Fruit fly (Drosophila melanogaster): Measurements from ENCODE around the gene CG11357.

DNA sequence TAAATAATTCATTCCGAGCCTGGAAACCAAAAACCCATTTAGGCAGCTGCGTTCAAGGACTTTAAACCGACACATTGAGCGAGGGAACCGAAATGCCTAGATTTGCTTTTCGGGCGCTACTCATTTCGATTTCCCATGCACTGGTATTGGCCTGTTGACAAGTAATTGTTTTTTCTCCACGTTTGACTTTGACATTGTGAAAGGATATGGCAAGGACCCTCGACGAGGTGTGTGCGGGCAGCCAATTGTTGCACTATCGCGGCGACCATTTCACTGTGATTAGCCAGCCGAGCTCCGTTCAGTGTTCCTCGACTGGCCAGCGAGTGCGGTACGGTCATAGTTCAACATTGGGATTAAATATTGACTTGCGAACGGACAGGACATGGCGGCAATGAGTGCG, 13.9 kb downstream of the CG11357 start, which contains the start of gene CG42540:
- TF ChIP-seq CG7101 (tag; optimal IDR thresholded peaks at IDR 0.05): no peak
- no peak for TF ChIP-seq Mnt (GFP tag; optimal IDR thresholded peaks at IDR 0.05)
- no peak for TF ChIP-seq bab1 (GFP tag; optimal IDR thresholded peaks at IDR 0.05)
- TF ChIP-seq Crg-1 (GFP tag; optimal IDR thresholded peaks at IDR 0.05): no peak
- no peak for TF ChIP-seq Hr96 (GFP tag; optimal IDR thresholded peaks at IDR 0.05)
- no peak for TF ChIP-seq tj (GFP tag; optimal IDR thresholded peaks at IDR 0.05)
- no peak for TF ChIP-seq CG11617 (GFP tag; optimal IDR thresholded peaks at IDR 0.05)
- TF ChIP-seq pad (GFP tag; optimal IDR thresholded peaks at IDR 0.05): no peak

All from whole organism, adult.